Fruit fly (Drosophila melanogaster): Measurements from ENCODE around the gene CG7720.

Gene CG7720

dm6 chr3R:18758548-18759257 is 36.3 kb downstream of the CG7720 start, which contains the start of gene Epg5 (continued):
- TF ChIP-seq hkb (optimal IDR thresholded peaks at IDR 0.05), result peak; percentile 71
- no peak for TF ChIP-seq hkb (GFP tag; IDR thresholded peaks at IDR 0.05)
- TF ChIP-seq CG1602 (GFP tag; optimal IDR thresholded peaks at IDR 0.05), result peak; percentile 66
- no peak for TF ChIP-seq Hr39 (optimal IDR thresholded peaks at IDR 0.05)
- TF ChIP-seq Xbp1 (GFP tag; optimal IDR thresholded peaks at IDR 0.05), result peak; percentile 83
- no peak for TF ChIP-seq CG8478 (optimal IDR thresholded peaks at IDR 0.05)
- TF ChIP-seq esg (GFP tag; conservative IDR thresholded peaks at IDR 0.05), result peak; percentile 56
- TF ChIP-seq CoRest (tag; optimal IDR thresholded peaks at IDR 0.05), result peak; percentile 84
- no peak for TF ChIP-seq Doc2 (GFP tag; IDR thresholded peaks at IDR 0.05)
- peak; percentile 80 for TF ChIP-seq Hsf (GFP tag; optimal IDR thresholded peaks at IDR 0.05)
- peak; percentile 56; the same call in 2 of the 3 replicates for TF ChIP-seq ase (GFP tag; IDR thresholded peaks at IDR 0.05)
- peak; percentile 55; the same call in 2 of the 3 replicates for TF ChIP-seq zfh1 (GFP tag; IDR thresholded peaks at IDR 0.05)
- TF ChIP-seq CG4282 (GFP tag; optimal IDR thresholded peaks at IDR 0.05), result no peak
- TF ChIP-seq CG32772 (GFP tag; IDR thresholded peaks at IDR 0.05), result peak; percentile 73
- peak; percentile 78 for TF ChIP-seq CG9817 (tag; optimal IDR thresholded peaks at IDR 0.05)
- no peak for TF ChIP-seq crol (GFP tag; IDR thresholded peaks at IDR 0.05)
- TF ChIP-seq CG13894 (tag; optimal IDR thresholded peaks at IDR 0.05), result no peak
- peak; percentile 62 for TF ChIP-seq CG7786 (GFP tag; optimal IDR thresholded peaks at IDR 0.05)
- TF ChIP-seq CG15269 (tag; optimal IDR thresholded peaks at IDR 0.05), result no peak
- TF ChIP-seq CG14667 (GFP tag; IDR thresholded peaks at IDR 0.05), result peak; percentile 38
- TF ChIP-seq CG8765 (GFP tag; IDR thresholded peaks at IDR 0.05), result peak; percentile 47; the same call in 1 of the 2 replicates
- peak; percentile 78 for TF ChIP-seq YL-1 (GFP tag; optimal IDR thresholded peaks at IDR 0.05)
- peak; percentile 99 for TF ChIP-seq Scr (GFP tag; IDR thresholded peaks at IDR 0.05; ENCODE audit: partially characterized antibody)
- peak in 1 of 2 experiments; percentile 79 for TF ChIP-seq Hr51 (GFP tag; optimal IDR thresholded peaks at IDR 0.05)
- TF ChIP-seq zfh2 (GFP tag; optimal IDR thresholded peaks at IDR 0.05), result peak; percentile 90
- no peak for TF ChIP-seq kah (GFP tag; optimal IDR thresholded peaks at IDR 0.05)
- peak; percentile 47; the same call in 1 of the 2 replicates for TF ChIP-seq Ada2b (GFP tag; IDR thresholded peaks at IDR 0.05)
- TF ChIP-seq Nf-YB (GFP tag; optimal IDR thresholded peaks at IDR 0.05), result no peak
- TF ChIP-seq Hmr (GFP tag; optimal IDR thresholded peaks at IDR 0.05), result no peak
- TF ChIP-seq cwo (GFP tag; optimal IDR thresholded peaks at IDR 0.05), result no peak
- TF ChIP-seq Ssrp (tag; optimal IDR thresholded peaks at IDR 0.05), result peak; percentile 52
- TF ChIP-seq onecut (GFP tag; IDR thresholded peaks at IDR 0.05), result peak; percentile 6; the same call in 1 of the 2 replicates
- TF ChIP-seq Atf3 (GFP tag; optimal IDR thresholded peaks at IDR 0.05), result peak; percentile 63
- peak; percentile 67 for TF ChIP-seq CG9437 (GFP tag; optimal IDR thresholded peaks at IDR 0.05)
- peak; percentile 59 for TF ChIP-seq CG9609 (GFP tag; optimal IDR thresholded peaks at IDR 0.05)
- peak; percentile 90 for TF ChIP-seq E2f2 (GFP tag; IDR thresholded peaks at IDR 0.05)
- no peak for TF ChIP-seq nerfin-1 (tag; optimal IDR thresholded peaks at IDR 0.05)
- TF ChIP-seq lab (GFP tag; optimal IDR thresholded peaks at IDR 0.05), result no peak
- peak; percentile 92 for TF ChIP-seq CG3847 (GFP tag; IDR thresholded peaks at IDR 0.05)
- TF ChIP-seq fru (optimal IDR thresholded peaks at IDR 0.05), result no peak
- no peak for TF ChIP-seq Lpt (GFP tag; optimal IDR thresholded peaks at IDR 0.05)
- TF ChIP-seq B-H1 (GFP tag; IDR thresholded peaks at IDR 0.05), result peak; percentile 31; the same call in 1 of the 3 replicates
- TF ChIP-seq trh (GFP tag; optimal IDR thresholded peaks at IDR 0.05), result peak; percentile 58
- peak; percentile 46; the same call in 1 of the 3 replicates for TF ChIP-seq ci (GFP tag; IDR thresholded peaks at IDR 0.05)
- TF ChIP-seq Jarid2 (GFP tag; optimal IDR thresholded peaks at IDR 0.05), result no peak
- TF ChIP-seq CG4707 (GFP tag; optimal IDR thresholded peaks at IDR 0.05), result no peak
- no peak for TF ChIP-seq bcd (GFP tag; optimal IDR thresholded peaks at IDR 0.05)
- no peak for TF ChIP-seq gt (GFP tag; IDR thresholded peaks at IDR 0.05)
- TF ChIP-seq otp (GFP tag; IDR thresholded peaks at IDR 0.05), result no peak
- TF ChIP-seq CG43689 (GFP tag; IDR thresholded peaks at IDR 0.05), result peak; percentile 24; the same call in 1 of the 2 replicates
- TF ChIP-seq CG6689 (GFP tag; IDR thresholded peaks at IDR 0.05), result peak; percentile 55; the same call in 1 of the 2 replicates

Measured in whole organism, embryonic.